Fruit fly (Drosophila melanogaster) whole organism, embryonic: ENCODE results near the gene CG6041.
A peak's percentile ranks its signal among the peaks of the same experiment; 100 is the strongest.

Source experiments
- Aef1 ChIP-seq: fragments of 200-800 bp; sonication (Bioruptor generic); IDR thresholded peaks from 3 replicates; pipeline ENCODE4 v1.3.6; 2022; ENCODE audit warnings: missing biosample characterization, missing genetic modification characterization
- CG10147 ChIP-seq: fragments of 200-800 bp; sonication (Bioruptor generic); optimal IDR thresholded peaks from 2 replicates; lab custom pipeline; 2019; ENCODE audit warnings: missing biosample characterization, mild to moderate bottlenecking, missing genetic modification characterization, moderate library complexity
- CG10543 ChIP-seq: fragments of 200-800 bp; sonication (Bioruptor generic); optimal IDR thresholded peaks from 3 replicates; lab custom pipeline; 2017; ENCODE audit warnings: missing biosample characterization, mild to moderate bottlenecking, missing genetic modification characterization, moderate library complexity
- CG10979 ChIP-seq: fragments of 200-800 bp; sonication (Bioruptor generic); optimal IDR thresholded peaks from 2 replicates; lab custom pipeline; 2018; ENCODE audit warnings: missing biosample characterization, mild to moderate bottlenecking, missing genetic modification characterization, moderate library complexity
- CG11398 ChIP-seq: fragments of 200-800 bp; sonication (Bioruptor generic); optimal IDR thresholded peaks from 2 replicates; lab custom pipeline; 2016; ENCODE audit warnings: missing biosample characterization, missing genetic modification characterization
- CG12299 ChIP-seq: fragments of 200-800 bp; sonication (Bioruptor generic); optimal IDR thresholded peaks from 2 replicates; lab custom pipeline; 2018; ENCODE audit warnings: missing biosample characterization, mild to moderate bottlenecking, missing genetic modification characterization
- CG12659 ChIP-seq: fragments of 200-800 bp; sonication (Bioruptor generic); optimal IDR thresholded peaks from 3 replicates; lab custom pipeline; 2017; ENCODE audit warnings: mild to moderate bottlenecking, missing biosample characterization, missing genetic modification reagents, missing genetic modification characterization
- CG12769 ChIP-seq: fragments of 200-800 bp; sonication (Bioruptor generic); optimal IDR thresholded peaks from 2 replicates; lab custom pipeline; 2019; ENCODE audit warnings: missing biosample characterization, mild to moderate bottlenecking, missing genetic modification characterization, moderate library complexity
- CG13424 ChIP-seq: fragments of 200-800 bp; sonication (Bioruptor generic); optimal IDR thresholded peaks from 2 replicates; lab custom pipeline; 2019; ENCODE audit warnings: missing biosample characterization, mild to moderate bottlenecking, missing genetic modification characterization, moderate library complexity
- CG16863 ChIP-seq: fragments of 200-800 bp; sonication (Bioruptor generic); optimal IDR thresholded peaks from 3 replicates; lab custom pipeline; 2016; ENCODE audit warnings: missing biosample characterization, missing genetic modification characterization
- CG17568 ChIP-seq: fragments of 200-800 bp; sonication (Bioruptor generic); optimal IDR thresholded peaks from 2 replicates; lab custom pipeline; 2018; ENCODE audit warnings: missing biosample characterization, mild to moderate bottlenecking, missing genetic modification characterization, moderate library complexity
- CG17612 ChIP-seq: fragments of 200-800 bp; sonication (Bioruptor generic); IDR thresholded peaks from 2 replicates; pipeline ENCODE4 v1.3.6; 2022; ENCODE audit warnings: missing biosample characterization, missing genetic modification characterization
- CG17829 ChIP-seq: fragments of 200-800 bp; optimal IDR thresholded peaks from 2 replicates; lab custom pipeline; 2019; ENCODE audit warnings: missing biosample characterization, mild to moderate bottlenecking, missing genetic modification characterization, moderate library complexity
- CG1832 ChIP-seq: fragments of 200-800 bp; sonication (Bioruptor generic); optimal IDR thresholded peaks from 2 replicates; lab custom pipeline; 2017; ENCODE audit warnings: missing biosample characterization, mild to moderate bottlenecking, missing genetic modification characterization, inconsistent platforms
- CG2120 ChIP-seq: fragments of 200-800 bp; sonication (Bioruptor generic); optimal IDR thresholded peaks from 3 replicates; lab custom pipeline; 2016; ENCODE audit warnings: missing biosample characterization, missing genetic modification characterization
- CG30020 ChIP-seq: fragments of 200-800 bp; optimal IDR thresholded peaks from 2 replicates; lab custom pipeline; 2019; ENCODE audit warnings: missing biosample characterization, mild to moderate bottlenecking, missing genetic modification characterization, moderate library complexity
- CG30431 ChIP-seq: fragments of 200-800 bp; sonication (Bioruptor generic); optimal IDR thresholded peaks from 2 replicates; lab custom pipeline; 2017; ENCODE audit warnings: missing biosample characterization, missing genetic modification characterization
- CG32772 ChIP-seq: fragments of 200-800 bp; sonication (Bioruptor generic); IDR thresholded peaks from 2 replicates; pipeline ENCODE4 v1.3.6; 2022; ENCODE audit warnings: missing biosample characterization, missing genetic modification characterization
- CG34224 ChIP-seq: fragments of 200-800 bp; sonication (Bioruptor generic); IDR thresholded peaks from 3 replicates; pipeline ENCODE4 v1.3.6; 2022; ENCODE audit warnings: missing biosample characterization, missing genetic modification characterization; ENCODE audit not compliant: partially characterized antibody
- CG4360 ChIP-seq: fragments of 200-800 bp; sonication (Bioruptor generic); IDR thresholded peaks from 2 replicates; pipeline ENCODE4 v1.3.6; 2022; ENCODE audit warnings: missing biosample characterization, missing genetic modification characterization
- CG5180 ChIP-seq: fragments of 200-800 bp; sonication (Bioruptor generic); optimal IDR thresholded peaks from 3 replicates; lab custom pipeline; 2017; ENCODE audit warnings: missing biosample characterization, missing genetic modification characterization, mild to moderate bottlenecking, moderate library complexity, missing genetic modification reagents
- CG6765 ChIP-seq: fragments of 200-800 bp; sonication (Bioruptor generic); optimal IDR thresholded peaks from 3 replicates; lab custom pipeline; 2017; ENCODE audit warnings: missing biosample characterization, mild to moderate bottlenecking, missing genetic modification characterization
- CG7556 ChIP-seq: fragments of 200-800 bp; sonication (Bioruptor generic); optimal IDR thresholded peaks from 2 replicates; lab custom pipeline; 2017; ENCODE audit warnings: missing biosample characterization, mild to moderate bottlenecking, missing genetic modification characterization
- CG7745 ChIP-seq: fragments of 200-800 bp; sonication (Bioruptor generic); optimal IDR thresholded peaks from 2 replicates; lab custom pipeline; 2018; ENCODE audit warnings: missing biosample characterization, mild to moderate bottlenecking, missing genetic modification characterization, moderate library complexity
- CG7839 ChIP-seq: fragments of 200-800 bp; sonication (Bioruptor generic); optimal IDR thresholded peaks from 3 replicates; lab custom pipeline; 2018; ENCODE audit warnings: missing biosample characterization, mild to moderate bottlenecking, missing genetic modification characterization, moderate library complexity
- CG8388 ChIP-seq: fragments of 200-800 bp; sonication (Bioruptor generic); optimal IDR thresholded peaks from 2 replicates; lab custom pipeline; 2019; ENCODE audit warnings: missing biosample characterization, mild to moderate bottlenecking, missing genetic modification characterization, moderate library complexity
- Doc2 ChIP-seq: fragments of 200-800 bp; sonication (Bioruptor generic); IDR thresholded peaks from 2 replicates; pipeline ENCODE4 v1.3.6; 2022; ENCODE audit warnings: missing biosample characterization, missing genetic modification characterization
- GATAe ChIP-seq: fragments of 200-800 bp; sonication (Bioruptor generic); conservative IDR thresholded peaks from 2 replicates; pipeline ENCODE4 v1.3.6; 2022; ENCODE audit warnings: missing biosample characterization, missing genetic modification characterization
- Gsc ChIP-seq: fragments of 200-800 bp; sonication (Bioruptor generic); IDR thresholded peaks from 2 replicates; pipeline ENCODE4 v1.3.6; 2022; ENCODE audit warnings: missing biosample characterization, missing genetic modification characterization
- Hr51 ChIP-seq, 2 experiments: fragments of 200-800 bp; sonication (Bioruptor generic); optimal IDR thresholded peaks; 2 replicates in 1 of 2; 3 replicates in 1 of 2; lab custom pipeline; 2016 to 2018; ENCODE audit warnings: missing biosample characterization in 2 of 2, missing genetic modification characterization in 2 of 2, mild to moderate bottlenecking in 1 of 2, moderate library complexity in 1 of 2
- Lpt ChIP-seq: fragments of >200 bp; optimal IDR thresholded peaks from 2 replicates; lab custom pipeline; 2018; ENCODE audit warnings: missing biosample characterization, missing genetic modification characterization
- Nf-YA ChIP-seq: fragments of 200-800 bp; sonication (Bioruptor generic); IDR thresholded peaks from 2 replicates; pipeline ENCODE4 v1.3.6; 2022; ENCODE audit warnings: missing biosample characterization, missing genetic modification characterization
- Vsx1 ChIP-seq: fragments of 200-800 bp; sonication (Bioruptor generic); optimal IDR thresholded peaks from 2 replicates; lab custom pipeline; 2017; ENCODE audit warnings: missing biosample characterization, mild to moderate bottlenecking, missing genetic modification characterization, missing genetic modification reagents
- ash1 ChIP-seq: fragments of 200-800 bp; sonication (Bioruptor generic); optimal IDR thresholded peaks from 2 replicates; lab custom pipeline; 2018; ENCODE audit warnings: missing biosample characterization, mild to moderate bottlenecking, missing genetic modification characterization
- az2 ChIP-seq: fragments of 200-800 bp; sonication (Bioruptor generic); optimal IDR thresholded peaks from 3 replicates; lab custom pipeline; 2016; ENCODE audit warnings: missing biosample characterization, missing genetic modification characterization
- bowl ChIP-seq: fragments of 200-800 bp; sonication (Bioruptor generic); IDR thresholded peaks from 2 replicates; pipeline ENCODE4 v1.3.6; 2022; ENCODE audit warnings: missing biosample characterization, missing genetic modification characterization
- cad ChIP-seq: fragments of >200 bp; optimal IDR thresholded peaks from 2 replicates; lab custom pipeline; 2017; ENCODE audit warnings: missing biosample characterization, missing genetic modification characterization
- ci ChIP-seq: fragments of 200-800 bp; sonication (Bioruptor generic); IDR thresholded peaks from 3 replicates; pipeline ENCODE4 v1.3.6; 2022; ENCODE audit warnings: missing biosample characterization, missing genetic modification characterization
- danr ChIP-seq: fragments of 200-800 bp; sonication (Bioruptor generic); IDR thresholded peaks from 2 replicates; pipeline ENCODE4 v1.3.6; 2022; ENCODE audit warnings: missing biosample characterization, missing genetic modification characterization
- esg ChIP-seq: fragments of 200-800 bp; sonication (Bioruptor generic); conservative IDR thresholded peaks from 2 replicates; pipeline ENCODE4 v1.3.6; 2022; ENCODE audit warnings: missing biosample characterization, missing genetic modification characterization
- h ChIP-seq: fragments of >200 bp; optimal IDR thresholded peaks from 2 replicates; lab custom pipeline; 2017
- pfk ChIP-seq: fragments of 200-800 bp; sonication (Bioruptor generic); optimal IDR thresholded peaks from 2 replicates; lab custom pipeline; 2018; ENCODE audit warnings: missing biosample characterization, mild to moderate bottlenecking, missing genetic modification characterization, moderate library complexity
- phol ChIP-seq: fragments of 200-800 bp; sonication (Bioruptor generic); optimal IDR thresholded peaks from 3 replicates; lab custom pipeline; 2018; ENCODE audit warnings: missing biosample characterization, mild to moderate bottlenecking, missing genetic modification characterization, moderate library complexity
- pita ChIP-seq: fragments of 200-800 bp; sonication (Bioruptor generic); optimal IDR thresholded peaks from 2 replicates; lab custom pipeline; 2017; ENCODE audit warnings: missing biosample characterization, mild to moderate bottlenecking, missing genetic modification characterization
- ranshi ChIP-seq: fragments of 200-800 bp; sonication (Bioruptor generic); IDR thresholded peaks from 2 replicates; pipeline ENCODE4 v1.3.6; 2022; ENCODE audit warnings: missing biosample characterization, missing genetic modification characterization
- ro ChIP-seq: fragments of 200-800 bp; sonication (Bioruptor generic); IDR thresholded peaks from 2 replicates; pipeline ENCODE4 v1.3.6; 2022; ENCODE audit warnings: missing biosample characterization, missing genetic modification characterization
- row ChIP-seq: fragments of 200-800 bp; sonication (Bioruptor generic); IDR thresholded peaks from 3 replicates; pipeline ENCODE4 v1.3.6; 2022; ENCODE audit warnings: missing biosample characterization, missing genetic modification characterization
- tap ChIP-seq: fragments of 200-800 bp; optimal IDR thresholded peaks from 3 replicates; lab custom pipeline; 2019; ENCODE audit warnings: missing biosample characterization, mild to moderate bottlenecking, missing genetic modification characterization, moderate library complexity
- zf30C ChIP-seq: fragments of 200-800 bp; sonication (Bioruptor generic); optimal IDR thresholded peaks from 3 replicates; lab custom pipeline; 2018; ENCODE audit warnings: missing biosample characterization, mild to moderate bottlenecking, missing genetic modification characterization

Gene CG6041

dm6 chrX:5969860-5970665 lies 22.1 kb downstream of the CG6041 start (continued):
- TF ChIP-seq CG13424 (tag; lab: Kevin White, UChicago) (peak; percentile 60), ash1 (no peak), CG17612 (0 out of 2 replicates have a peak, but pooled peaks have one; percentile 27), Vsx1 (GFP tag; lab: Kevin White, UChicago) (no peak), GATAe (no peak), ci (peak; percentile 76), CG1832 (GFP tag; lab: Kevin White, UChicago) (no peak), CG34224 (GFP tag; lab: Robert Waterston, UW) (no peak), Aef1 (GFP tag; lab: Robert Waterston, UW) (peak; percentile 52; the same call in 2 of the 3 replicates), Doc2 (no peak), CG17568 (no peak), Lpt (GFP tag; lab: Kevin White, UChicago) (no peak), CG16863 (GFP tag; lab: Kevin White, UChicago) (peak; percentile 1), CG10979 (peak; percentile 36), Gsc (0 out of 2 replicates have a peak, but pooled peaks have one; percentile 31), CG32772 (GFP tag; lab: Robert Waterston, UW) (peak; percentile 37), CG2120 (GFP tag; lab: Kevin White, UChicago) (peak; percentile 54), CG11398 (GFP tag; lab: Kevin White, UChicago) (no peak), esg (GFP tag; lab: Robert Waterston, UW) (peak; percentile 45), CG5180 (GFP tag; lab: Kevin White, UChicago) (peak; percentile 67), ranshi (GFP tag; lab: Robert Waterston, UW) (peak; percentile 16; the same call in 1 of the 2 replicates), Nf-YA (GFP tag; lab: Robert Waterston, UW) (no peak), CG4360 (GFP tag; lab: Robert Waterston, UW) (peak; percentile 85), phol (tag; lab: Kevin White, UChicago) (peak; percentile 52), pfk (no peak), CG7556 (GFP tag; lab: Kevin White, UChicago) (peak; percentile 72), CG30431 (GFP tag; lab: Kevin White, UChicago) (peak; percentile 4), CG8388 (peak; percentile 28), CG6765 (GFP tag; lab: Kevin White, UChicago) (no peak), CG7745 (tag; lab: Kevin White, UChicago) (no peak), bowl (no peak), CG10147 (GFP tag; lab: Kevin White, UChicago) (peak; percentile 23), CG12659 (GFP tag; lab: Kevin White, UChicago) (peak; percentile 52), ro (GFP tag; lab: Robert Waterston, UW) (no peak), tap (tag; lab: Kevin White, UChicago) (no peak), CG7839 (tag; lab: Kevin White, UChicago) (peak; percentile 59), CG17829 (tag; lab: Kevin White, UChicago) (peak; percentile 64), CG12299 (tag; lab: Kevin White, UChicago) (no peak), zf30C (GFP tag; lab: Kevin White, UChicago) (peak; percentile 60), az2 (GFP tag; lab: Kevin White, UChicago) (peak; percentile 22), h (lab: Kevin White, UChicago) (no peak), row (peak; percentile 62), pita (no peak), cad (GFP tag; lab: Kevin White, UChicago) (no peak), CG12769 (tag; lab: Kevin White, UChicago) (peak; percentile 3), CG30020 (tag; lab: Kevin White, UChicago) (no peak), danr (GFP tag; lab: Robert Waterston, UW) (peak; percentile 26; the same call in 1 of the 2 replicates), Hr51 (GFP tag; optimal IDR thresholded peaks at IDR 0.05; lab: Kevin White, UChicago) (peak in 1 of 2 experiments; percentile 59), CG10543 (peak; percentile 55)
